Fruit fly (Drosophila melanogaster) whole organism, embryonic: ENCODE measurements around the gene Jhbp1.
A peak's percentile ranks its signal among the peaks of the same experiment; 100 is the strongest.

Source experiments
- Antp ChIP-seq: fragments of 200-800 bp; sonication (Bioruptor generic); optimal IDR thresholded peaks from 3 replicates; lab custom pipeline; 2016; ENCODE audit warnings: missing biosample characterization, missing genetic modification characterization
- Asciz ChIP-seq: fragments of 200-800 bp; sonication (Bioruptor generic); optimal IDR thresholded peaks from 2 replicates; lab custom pipeline; 2017; ENCODE audit warnings: missing biosample characterization, mild to moderate bottlenecking, missing genetic modification characterization, missing genetic modification reagents
- Awh ChIP-seq: fragments of 200-800 bp; sonication (Bioruptor generic); IDR thresholded peaks from 2 replicates; pipeline ENCODE4, ENCODE4 v1.3.6; 2022; ENCODE audit warnings: missing biosample characterization, missing genetic modification characterization
- Bteb2 ChIP-seq: fragments of 200-800 bp; sonication (Bioruptor generic); optimal IDR thresholded peaks from 2 replicates; lab custom pipeline; 2016; ENCODE audit warnings: missing biosample characterization, missing genetic modification characterization
- CG1024 ChIP-seq: fragments of 200-800 bp; sonication (Bioruptor generic); IDR thresholded peaks from 2 replicates; pipeline ENCODE4 v1.3.6; 2022; ENCODE audit warnings: missing biosample characterization, missing genetic modification characterization
- CG10366 ChIP-seq: fragments of 200-800 bp; sonication (Bioruptor generic); IDR thresholded peaks from 2 replicates; pipeline ENCODE4 v1.3.6; 2022; ENCODE audit warnings: missing biosample characterization, missing genetic modification characterization
- CG10565 ChIP-seq: fragments of 200-800 bp; sonication (Bioruptor generic); optimal IDR thresholded peaks from 3 replicates; lab custom pipeline; 2016; ENCODE audit warnings: missing biosample characterization, mild to moderate bottlenecking, missing genetic modification characterization
- CG11247 ChIP-seq: fragments of 200-800 bp; sonication (Bioruptor generic); IDR thresholded peaks from 2 replicates; pipeline ENCODE4 v1.3.6; 2022; ENCODE audit warnings: missing biosample characterization, missing genetic modification characterization
- CG1233 ChIP-seq: fragments of 200-800 bp; sonication (Bioruptor generic); optimal IDR thresholded peaks from 4 replicates; lab custom pipeline; 2018; ENCODE audit warnings: missing biosample characterization, mild to moderate bottlenecking, missing genetic modification characterization
- CG14050 ChIP-seq: fragments of 200-800 bp; sonication (Bioruptor generic); IDR thresholded peaks from 3 replicates; pipeline ENCODE4 v1.3.6; 2022; ENCODE audit warnings: missing biosample characterization, missing genetic modification characterization
- CG14441 ChIP-seq: fragments of 200-800 bp; sonication (Bioruptor generic); IDR thresholded peaks from 2 replicates; pipeline ENCODE4 v1.3.6; 2022; ENCODE audit warnings: missing biosample characterization, missing genetic modification characterization
- CG14667 ChIP-seq: fragments of 200-800 bp; sonication (Bioruptor generic); IDR thresholded peaks from 2 replicates; pipeline ENCODE4 v1.3.6; 2022; ENCODE audit warnings: missing biosample characterization, missing genetic modification characterization
- CG14710 ChIP-seq: fragments of 200-800 bp; sonication (Bioruptor generic); optimal IDR thresholded peaks from 3 replicates; lab custom pipeline; 2019; ENCODE audit warnings: missing biosample characterization, mild to moderate bottlenecking, missing genetic modification characterization, moderate library complexity
- CG16779 ChIP-seq: fragments of 200-800 bp; sonication (Bioruptor generic); IDR thresholded peaks from 2 replicates; pipeline ENCODE4 v1.3.6; 2022; ENCODE audit warnings: missing biosample characterization, missing genetic modification characterization
- CG2120 ChIP-seq: fragments of 200-800 bp; sonication (Bioruptor generic); optimal IDR thresholded peaks from 3 replicates; lab custom pipeline; 2016; ENCODE audit warnings: missing biosample characterization, missing genetic modification characterization
- CG31365 ChIP-seq: fragments of 200-800 bp; sonication (Bioruptor generic); optimal IDR thresholded peaks from 2 replicates; lab custom pipeline; 2018; ENCODE audit warnings: missing biosample characterization, mild to moderate bottlenecking, missing genetic modification characterization
- CG34224 ChIP-seq: fragments of 200-800 bp; sonication (Bioruptor generic); IDR thresholded peaks from 3 replicates; pipeline ENCODE4 v1.3.6; 2022; ENCODE audit warnings: missing biosample characterization, missing genetic modification characterization; ENCODE audit not compliant: partially characterized antibody
- CG7372 ChIP-seq: fragments of 200-800 bp; sonication (Bioruptor generic); IDR thresholded peaks from 2 replicates; pipeline ENCODE4 v1.3.6; 2022; ENCODE audit warnings: missing biosample characterization, missing genetic modification characterization
- CG7745 ChIP-seq: fragments of 200-800 bp; sonication (Bioruptor generic); optimal IDR thresholded peaks from 2 replicates; lab custom pipeline; 2018; ENCODE audit warnings: missing biosample characterization, mild to moderate bottlenecking, missing genetic modification characterization, moderate library complexity
- CG8281 ChIP-seq: fragments of 200-800 bp; sonication (Bioruptor generic); optimal IDR thresholded peaks from 2 replicates; lab custom pipeline; 2018; ENCODE audit warnings: missing biosample characterization, mild to moderate bottlenecking, missing genetic modification characterization, moderate library complexity
- Fer3 ChIP-seq: fragments of 200-800 bp; sonication (Bioruptor generic); optimal IDR thresholded peaks from 2 replicates; lab custom pipeline; 2018; ENCODE audit warnings: missing biosample characterization, mild to moderate bottlenecking, missing genetic modification characterization, moderate library complexity
- Hand ChIP-seq: fragments of 200-800 bp; sonication (Bioruptor generic); optimal IDR thresholded peaks from 2 replicates; lab custom pipeline; 2017; ENCODE audit warnings: mild to moderate bottlenecking, missing biosample characterization, missing genetic modification reagents, missing genetic modification characterization
- Max ChIP-seq: fragments of 200-800 bp; sonication (Bioruptor generic); optimal IDR thresholded peaks from 2 replicates; lab custom pipeline; 2016; ENCODE audit warnings: missing biosample characterization, mild to moderate bottlenecking, missing genetic modification characterization
- Myb ChIP-seq: fragments of 200-800 bp; sonication (Bioruptor generic); optimal IDR thresholded peaks from 2 replicates; lab custom pipeline; 2016; ENCODE audit warnings: missing biosample characterization, missing genetic modification characterization
- Nf-YC ChIP-seq: fragments of 200-800 bp; optimal IDR thresholded peaks from 3 replicates; lab custom pipeline; 2019; ENCODE audit warnings: missing biosample characterization, mild to moderate bottlenecking, missing genetic modification characterization, moderate library complexity
- Opbp ChIP-seq: fragments of 200-800 bp; sonication (Bioruptor generic); IDR thresholded peaks from 3 replicates; pipeline ENCODE4 v1.3.6; 2022; ENCODE audit warnings: missing biosample characterization, missing genetic modification characterization; ENCODE audit not compliant: partially characterized antibody
- Sin3A ChIP-seq: fragments of >200 bp; optimal IDR thresholded peaks from 2 replicates; lab custom pipeline; 2018
- Sox100B ChIP-seq: fragments of 200-800 bp; sonication (Bioruptor generic); optimal IDR thresholded peaks from 3 replicates; lab custom pipeline; 2018; ENCODE audit warnings: missing biosample characterization, mild to moderate bottlenecking, missing genetic modification characterization
- Ssrp ChIP-seq: fragments of 200-800 bp; sonication (Bioruptor generic); optimal IDR thresholded peaks from 2 replicates; lab custom pipeline; 2018; ENCODE audit warnings: missing biosample characterization, mild to moderate bottlenecking, missing genetic modification characterization, moderate library complexity
- Tbp ChIP-seq: fragments of >200 bp; optimal IDR thresholded peaks from 2 replicates; lab custom pipeline; 2018; ENCODE audit warnings: missing biosample characterization, missing genetic modification characterization
- amos ChIP-seq: fragments of 200-800 bp; sonication (Bioruptor generic); IDR thresholded peaks from 2 replicates; pipeline ENCODE4 v1.3.6; 2022; ENCODE audit warnings: missing biosample characterization, missing genetic modification characterization; ENCODE audit not compliant: partially characterized antibody
- bsh ChIP-seq, 2 experiments: fragments of 200-800 bp; sonication (Bioruptor generic); optimal IDR thresholded peaks; 2 replicates each; lab custom pipeline; 2017 to 2018; ENCODE audit warnings: mild to moderate bottlenecking in 2 of 2, missing biosample characterization in 2 of 2, missing genetic modification characterization in 2 of 2, moderate library complexity in 1 of 2
- btn ChIP-seq: fragments of 200-800 bp; sonication (Bioruptor generic); optimal IDR thresholded peaks from 2 replicates; lab custom pipeline; 2016; ENCODE audit warnings: missing biosample characterization, missing genetic modification characterization
- cas ChIP-seq: fragments of 200-800 bp; sonication (Bioruptor generic); IDR thresholded peaks from 2 replicates; pipeline ENCODE4 v1.3.6; 2022; ENCODE audit warnings: missing biosample characterization, missing genetic modification characterization
- danr ChIP-seq: fragments of 200-800 bp; sonication (Bioruptor generic); IDR thresholded peaks from 2 replicates; pipeline ENCODE4 v1.3.6; 2022; ENCODE audit warnings: missing biosample characterization, missing genetic modification characterization
- dmrt99B ChIP-seq: fragments of 200-800 bp; sonication (Bioruptor generic); optimal IDR thresholded peaks from 2 replicates; lab custom pipeline; 2018; ENCODE audit warnings: missing biosample characterization, mild to moderate bottlenecking, missing genetic modification characterization, moderate library complexity
- inv ChIP-seq: fragments of 200-800 bp; sonication (Bioruptor generic); IDR thresholded peaks from 2 replicates; pipeline ENCODE4 v1.3.6; 2022; ENCODE audit warnings: missing biosample characterization, missing genetic modification characterization; ENCODE audit not compliant: partially characterized antibody
- ken ChIP-seq: fragments of 200-800 bp; sonication (Bioruptor generic); IDR thresholded peaks from 3 replicates; pipeline ENCODE4 v1.3.6; 2022; ENCODE audit warnings: missing biosample characterization, missing genetic modification characterization
- lbe ChIP-seq: fragments of 200-800 bp; sonication (Bioruptor generic); optimal IDR thresholded peaks from 2 replicates; lab custom pipeline; 2016; ENCODE audit warnings: missing biosample characterization, mild to moderate bottlenecking, missing genetic modification characterization
- lmd ChIP-seq: fragments of 200-800 bp; sonication (Bioruptor generic); IDR thresholded peaks from 2 replicates; pipeline ENCODE4 v1.3.6; 2022; ENCODE audit warnings: missing biosample characterization, missing genetic modification characterization
- org-1 ChIP-seq: fragments of 200-800 bp; sonication (Bioruptor generic); optimal IDR thresholded peaks from 2 replicates; lab custom pipeline; 2017; ENCODE audit warnings: missing biosample characterization, missing genetic modification characterization
- pzg ChIP-seq: fragments of 200-800 bp; sonication (Bioruptor generic); optimal IDR thresholded peaks from 3 replicates; lab custom pipeline; 2018; ENCODE audit warnings: missing biosample characterization, mild to moderate bottlenecking, missing genetic modification characterization, moderate library complexity
- ranshi ChIP-seq: fragments of 200-800 bp; sonication (Bioruptor generic); IDR thresholded peaks from 2 replicates; pipeline ENCODE4 v1.3.6; 2022; ENCODE audit warnings: missing biosample characterization, missing genetic modification characterization
- sens ChIP-seq: fragments of 200-800 bp; sonication (Bioruptor generic); peaks from one replicate; lab custom pipeline; 2016; ENCODE audit warnings: missing biosample characterization, missing genetic modification characterization
- seq ChIP-seq: fragments of 200-800 bp; sonication (Bioruptor generic); IDR thresholded peaks from 2 replicates; pipeline ENCODE4 v1.3.6; 2022; ENCODE audit warnings: missing biosample characterization, missing genetic modification characterization
- slou ChIP-seq: fragments of 200-800 bp; sonication (Bioruptor generic); optimal IDR thresholded peaks from 3 replicates; lab custom pipeline; 2016; ENCODE audit warnings: missing biosample characterization, missing genetic modification characterization
- so ChIP-seq: fragments of 200-800 bp; sonication (Bioruptor generic); IDR thresholded peaks from 3 replicates; pipeline ENCODE4 v1.3.6; 2022; ENCODE audit warnings: missing biosample characterization, missing genetic modification characterization
- sob ChIP-seq: fragments of 200-800 bp; sonication (Bioruptor generic); IDR thresholded peaks from 2 replicates; pipeline ENCODE4 v1.3.6; 2022; ENCODE audit warnings: missing biosample characterization, missing genetic modification characterization
- ssp ChIP-seq: fragments of 200-800 bp; sonication (Bioruptor generic); IDR thresholded peaks from 2 replicates; pipeline ENCODE4 v1.3.6; 2022; ENCODE audit warnings: missing biosample characterization, missing genetic modification characterization
- trh ChIP-seq: fragments of 200-800 bp; sonication (Bioruptor generic); optimal IDR thresholded peaks from 2 replicates; lab custom pipeline; 2016; ENCODE audit warnings: missing biosample characterization, missing genetic modification characterization
- usp ChIP-seq: fragments of >200 bp; optimal IDR thresholded peaks from 2 replicates; lab custom pipeline; 2017; ENCODE audit warnings: missing biosample characterization, missing genetic modification characterization
- zfh2 ChIP-seq: fragments of 200-800 bp; sonication (Bioruptor generic); optimal IDR thresholded peaks from 2 replicates; lab custom pipeline; 2016; ENCODE audit warnings: missing biosample characterization, missing genetic modification characterization

Jhbp1 gene

DNA sequence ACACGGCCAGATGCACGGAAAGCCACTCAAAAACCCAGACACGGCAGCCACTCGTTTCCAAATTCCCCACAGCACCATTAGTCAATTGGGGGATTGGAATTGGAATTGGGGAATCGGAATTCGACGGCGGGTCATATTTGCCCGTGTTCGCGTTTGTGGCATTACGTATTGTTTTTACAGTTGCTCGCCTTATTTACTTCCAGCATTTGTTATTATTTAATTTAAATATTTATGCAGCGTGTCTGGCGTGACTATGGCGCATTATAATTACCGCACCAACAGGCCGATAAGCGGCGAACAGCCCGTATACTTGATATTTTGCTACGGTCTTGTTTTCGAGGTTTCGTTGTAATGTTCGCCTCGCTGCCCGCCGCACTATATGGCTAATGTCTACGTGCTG lies 49.9 kb downstream of the Jhbp1 start (continued):
- TF ChIP-seq org-1 (GFP tag; lab: Kevin White, UChicago) (peak; percentile 56), Sin3A (lab: Kevin White, UChicago) (no peak), CG16779 (GFP tag; lab: Robert Waterston, UW) (no peak; the same call in 1 of the 2 replicates), Awh (GFP tag; lab: Robert Waterston, UW) (0 out of 2 replicates have a peak, but pooled peaks have one; percentile 57), trh (no peak), CG10366 (no peak), seq (GFP tag; lab: Robert Waterston, UW) (peak; percentile 58), CG1233 (peak; percentile 73), danr (GFP tag; lab: Robert Waterston, UW) (no peak), CG10565 (GFP tag; lab: Kevin White, UChicago) (no peak), ranshi (GFP tag; lab: Robert Waterston, UW) (peak; percentile 7; the same call in 1 of the 2 replicates), CG8281 (no peak), Sox100B (GFP tag; lab: Kevin White, UChicago) (peak; percentile 33), Antp (no peak), Tbp (GFP tag; lab: Kevin White, UChicago) (no peak), Ssrp (no peak), Hand (peak; percentile 58), bsh (GFP tag; optimal IDR thresholded peaks at IDR 0.05; lab: Kevin White, UChicago) (peak in 1 of 2 experiments; percentile 53), Bteb2 (GFP tag; lab: Kevin White, UChicago) (peak; percentile 45), CG14441 (no peak), so (GFP tag; lab: Robert Waterston, UW) (0 out of 3 replicates have a peak, but pooled peaks have one; percentile 40), CG31365 (tag; lab: Kevin White, UChicago) (peak; percentile 70), pzg (no peak), CG11247 (GFP tag; lab: Robert Waterston, UW) (peak; percentile 35; the same call in 1 of the 2 replicates), Nf-YC (tag; lab: Kevin White, UChicago) (no peak), slou (no peak), lmd (GFP tag; lab: Robert Waterston, UW) (no peak), Opbp (GFP tag; lab: Robert Waterston, UW) (no peak), zfh2 (GFP tag; lab: Kevin White, UChicago) (no peak), CG14710 (tag; lab: Kevin White, UChicago) (no peak), CG1024 (no peak), lbe (GFP tag; lab: Kevin White, UChicago) (no peak), CG14050 (GFP tag; lab: Robert Waterston, UW) (no peak; the same call in 2 of the 3 replicates), CG2120 (GFP tag; lab: Kevin White, UChicago) (peak; percentile 28), cas (GFP tag; lab: Robert Waterston, UW) (no peak), Asciz (GFP tag; lab: Kevin White, UChicago) (peak; percentile 83), Fer3 (tag; lab: Kevin White, UChicago) (peak; percentile 50), sob (GFP tag; lab: Robert Waterston, UW) (peak; percentile 65; the same call in 1 of the 2 replicates), CG7372 (GFP tag; lab: Robert Waterston, UW) (peak; percentile 17; the same call in 1 of the 2 replicates), usp (GFP tag; lab: Kevin White, UChicago) (no peak), dmrt99B (tag; lab: Kevin White, UChicago) (peak; percentile 58), Max (GFP tag; lab: Kevin White, UChicago) (peak; percentile 17), ken (GFP tag; lab: Robert Waterston, UW) (no peak), amos (GFP tag; lab: Robert Waterston, UW) (no peak), CG7745 (tag; lab: Kevin White, UChicago) (no peak), CG34224 (GFP tag; lab: Robert Waterston, UW) (no peak), inv (no peak), Myb (GFP tag; lab: Kevin White, UChicago) (no peak), ssp (GFP tag; lab: Robert Waterston, UW) (no peak), btn (GFP tag; lab: Kevin White, UChicago) (no peak), CG14667 (no peak), sens (GFP tag; lab: Kevin White, UChicago) (peak; percentile 81)
